Worm (Caenorhabditis elegans) whole organism, mixed stage, embryonic: ENCODE results near the gene algn-7.
"Not testable (repeated sequence)": the region's sequence is repeated elsewhere in the genome, so short reads cannot be mapped to it uniquely, and the experiment has no call there.

Source experiments
- M03D4.4 ChIP-seq: sonication (generic microtip); optimal IDR thresholded peaks from 2 replicates; lab custom pipeline; 2017; ENCODE audit warnings: mild to moderate bottlenecking, missing genetic modification characterization, missing compliant biosample characterization
- ceh-39 ChIP-seq: fragments of 150-350 bp; optimal IDR thresholded peaks from 2 replicates; lab custom pipeline; 2014; ENCODE audit warnings: missing biosample characterization, missing genetic modification characterization
- ceh-43 ChIP-seq: fragments of 200-800 bp; sonication (Bioruptor generic); optimal IDR thresholded peaks from 2 replicates; lab custom pipeline; 2018; ENCODE audit warnings: mild to moderate bottlenecking, missing genetic modification characterization, moderate library complexity, missing compliant biosample characterization
- ceh-83 ChIP-seq: fragments of 200-800 bp; sonication (Bioruptor generic); optimal IDR thresholded peaks from 2 replicates; lab custom pipeline; 2018; ENCODE audit warnings: mild to moderate bottlenecking, missing genetic modification characterization, missing compliant biosample characterization
- ces-1 ChIP-seq: fragments of 150-350 bp; optimal IDR thresholded peaks from 2 replicates; lab custom pipeline; 2014; ENCODE audit warnings: missing biosample characterization, missing genetic modification reagents, missing genetic modification characterization
- cnd-1 ChIP-seq: fragments of 200-800 bp; sonication (Bioruptor generic); optimal IDR thresholded peaks from 2 replicates; lab custom pipeline; 2018; ENCODE audit warnings: mild to moderate bottlenecking, missing genetic modification characterization, missing compliant biosample characterization
- elt-1 ChIP-seq: sonication (generic microtip); optimal IDR thresholded peaks from 2 replicates; lab custom pipeline; 2017; ENCODE audit warnings: missing genetic modification characterization, mild to moderate bottlenecking, missing compliant biosample characterization, antibody characterized with exemption, moderate library complexity, borderline replicate concordance; ENCODE audit not compliant: insufficient read depth
- elt-3 ChIP-seq: fragments of 150-350 bp; optimal IDR thresholded peaks from 2 replicates; lab custom pipeline; 2014; ENCODE audit warnings: missing biosample characterization, missing genetic modification characterization
- flh-1 ChIP-seq: fragments of 200-800 bp; sonication (Bioruptor generic); optimal IDR thresholded peaks from 2 replicates; lab custom pipeline; 2018; ENCODE audit warnings: mild to moderate bottlenecking, missing genetic modification characterization, moderate library complexity, missing compliant biosample characterization
- ham-2 ChIP-seq: fragments of 200-800 bp; sonication (Bioruptor generic); optimal IDR thresholded peaks from 2 replicates; lab custom pipeline; 2018; ENCODE audit warnings: mild to moderate bottlenecking, missing genetic modification characterization, missing compliant biosample characterization
- hlh-1 ChIP-seq: fragments of 150-350 bp; optimal IDR thresholded peaks from 2 replicates; lab custom pipeline; 2014; ENCODE audit warnings: missing biosample characterization, missing genetic modification reagents, missing genetic modification characterization
- lin-13 ChIP-seq: fragments of 150-350 bp; optimal IDR thresholded peaks from 2 replicates; lab custom pipeline; 2014; ENCODE audit warnings: missing biosample characterization, missing genetic modification characterization
- lin-32 ChIP-seq: fragments of 200-800 bp; sonication (Bioruptor generic); optimal IDR thresholded peaks from 2 replicates; lab custom pipeline; 2018; ENCODE audit warnings: mild to moderate bottlenecking, missing genetic modification characterization, missing compliant biosample characterization
- mep-1 ChIP-seq: fragments of 150-350 bp; optimal IDR thresholded peaks from 2 replicates; lab custom pipeline; 2017; ENCODE audit warnings: missing biosample characterization, missing genetic modification reagents, missing genetic modification characterization, inconsistent platforms
- mls-2 ChIP-seq: sonication (generic microtip); optimal IDR thresholded peaks from 2 replicates; lab custom pipeline; 2016; ENCODE audit warnings: mild to moderate bottlenecking, missing genetic modification characterization, moderate library complexity, missing compliant biosample characterization
- nhr-12 ChIP-seq: fragments of 150-350 bp; optimal IDR thresholded peaks from 2 replicates; lab custom pipeline; 2014; ENCODE audit warnings: missing biosample characterization, missing genetic modification characterization
- nhr-2 ChIP-seq: fragments of 150-350 bp; optimal IDR thresholded peaks from 2 replicates; lab custom pipeline; 2014; ENCODE audit warnings: missing biosample characterization, missing genetic modification characterization
- nhr-237 ChIP-seq: fragments of 150-350 bp; optimal IDR thresholded peaks from 2 replicates; lab custom pipeline; 2014; ENCODE audit warnings: missing biosample characterization, missing genetic modification characterization
- nhr-28 ChIP-seq: fragments of 150-350 bp; optimal IDR thresholded peaks from 2 replicates; lab custom pipeline; 2014; ENCODE audit warnings: missing biosample characterization, missing genetic modification characterization
- nhr-76 ChIP-seq: sonication (generic microtip); optimal IDR thresholded peaks from 2 replicates; lab custom pipeline; 2017; ENCODE audit warnings: missing biosample characterization, missing genetic modification characterization
- pha-4 ChIP-seq: fragments of 150-350 bp; optimal IDR thresholded peaks from 2 replicates; lab custom pipeline; 2018; ENCODE audit warnings: missing biosample characterization, missing genetic modification reagents, missing genetic modification characterization
- sem-2 ChIP-seq: fragments of 200-800 bp; sonication (Bioruptor generic); optimal IDR thresholded peaks from 2 replicates; lab custom pipeline; 2018; ENCODE audit warnings: mild to moderate bottlenecking, missing genetic modification characterization, missing compliant biosample characterization
- snpc-4 ChIP-seq: fragments of 150-350 bp; optimal IDR thresholded peaks from 2 replicates; lab custom pipeline; 2014; ENCODE audit warnings: missing biosample characterization, missing genetic modification characterization
- sptf-1 ChIP-seq: sonication (generic microtip); optimal IDR thresholded peaks from 2 replicates; lab custom pipeline; 2017; ENCODE audit warnings: mild to moderate bottlenecking, missing genetic modification characterization, moderate library complexity, missing compliant biosample characterization
- unc-120 ChIP-seq: sonication (generic microtip); optimal IDR thresholded peaks from 2 replicates; lab custom pipeline; 2017; ENCODE audit warnings: missing genetic modification characterization, missing compliant biosample characterization; ENCODE audit not compliant: poor library complexity, severe bottlenecking
- unc-39 ChIP-seq: fragments of 150-350 bp; optimal IDR thresholded peaks from 2 replicates; lab custom pipeline; 2014; ENCODE audit warnings: missing biosample characterization, missing genetic modification characterization
- unc-62 ChIP-seq: fragments of 150-350 bp; optimal IDR thresholded peaks from 2 replicates; lab custom pipeline; 2014; ENCODE audit warnings: missing biosample characterization, missing genetic modification reagents, missing genetic modification characterization
- zip-8 ChIP-seq: fragments of 150-350 bp; optimal IDR thresholded peaks from 2 replicates; lab custom pipeline; 2014; ENCODE audit warnings: missing biosample characterization, missing genetic modification characterization

algn-7 gene

DNA sequence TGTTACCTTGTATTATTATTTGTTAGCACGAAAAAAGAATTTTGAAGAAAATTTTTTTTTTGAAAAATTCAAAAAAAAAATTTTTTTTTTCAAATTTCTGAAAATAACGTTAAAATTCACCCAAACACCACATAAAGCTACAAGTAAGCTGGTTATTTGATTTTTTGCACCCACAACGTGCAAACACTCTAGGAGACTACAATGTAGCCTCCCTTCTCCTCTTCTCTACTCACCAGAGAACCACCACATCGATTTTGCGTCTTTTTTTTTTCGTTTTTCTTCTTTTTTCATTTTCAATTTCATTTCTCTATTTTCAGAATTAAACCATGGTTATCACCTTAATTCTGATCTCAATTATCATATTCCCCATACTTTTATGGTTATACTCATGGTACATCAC is 21.0 kb upstream of the algn-7 start, which contains the start of gene abhd-3.1:
abhd-3.1 (plus strand) TSS at position 318 of the 400 bp plus-strand sequence.
- TF ChIP-seq hlh-1 (no peak), nhr-237 (tag; lab: Kevin White, UChicago) (no peak), zip-8 (tag; lab: Kevin White, UChicago) (no peak), elt-1 (no peak), ces-1 (peak; percentile 0)

- TF ChIP-seq nhr-12 (no peak), cnd-1 (tag; lab: Kevin White, UChicago) (no peak), unc-62 (GFP tag; lab: Kevin White, UChicago) (no peak), ces-1 (no peak), nhr-28 (tag; lab: Kevin White, UChicago) (no peak), mls-2 (tag; lab: Kevin White, UChicago) (no peak), ham-2 (GFP tag; lab: Kevin White, UChicago) (no peak), nhr-76 (tag; lab: Kevin White, UChicago) (no peak), sem-2 (GFP tag; lab: Kevin White, UChicago) (no peak), nhr-2 (tag; lab: Kevin White, UChicago) (no peak), ceh-83 (GFP tag; lab: Kevin White, UChicago) (no peak), ceh-43 (GFP tag; lab: Kevin White, UChicago) (no peak), pha-4 (tag; lab: Kevin White, UChicago) (no peak), unc-120 (tag; lab: Kevin White, UChicago) (no peak), ceh-39 (no peak), zip-8 (tag; lab: Kevin White, UChicago) (no peak), elt-3 (tag; lab: Kevin White, UChicago) (no peak), flh-1 (GFP tag; lab: Kevin White, UChicago) (no peak), sptf-1 (tag; lab: Kevin White, UChicago) (no peak)
- TF ChIP-seq, all 35 proteins: peak for 0
These were observed 20.4 kb upstream of the algn-7 start for ce11 chrV:19954491-19954890.

DNA sequence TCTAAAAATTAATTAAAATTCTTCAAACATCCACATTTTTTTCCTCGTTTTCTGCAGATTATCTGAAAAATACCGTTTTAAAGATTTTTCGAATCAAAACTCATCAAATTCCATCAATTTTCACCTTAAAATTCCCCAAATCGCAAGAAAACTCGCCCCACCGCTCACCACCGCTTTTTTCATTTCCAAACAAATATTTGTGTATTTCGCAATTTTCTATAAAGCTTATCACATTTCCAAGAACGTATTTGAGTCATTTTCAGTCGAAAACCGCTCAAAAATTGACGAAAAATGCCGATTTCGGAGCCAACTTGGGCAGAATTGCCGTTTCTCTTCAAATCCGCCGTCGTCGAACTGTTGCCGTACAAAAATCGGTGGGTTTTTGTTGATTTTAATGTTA is 15.6 kb upstream of the algn-7 start, which contains the start of gene Y60A3A.8:
Y60A3A.8 (plus strand) TSS at position 258 of the 400 bp plus-strand sequence.
- TF ChIP-seq zip-8, snpc-4, nhr-237 (tag; lab: Kevin White, UChicago): not testable (repeated sequence)

- not testable (repeated sequence) for TF ChIP-seq unc-39, mls-2, mep-1 (tag; lab: Kevin White, UChicago)
These were observed 14.9 kb upstream of the algn-7 start, which contains the start of gene tmed-4 for ce11 chrV:19948993-19949392. Gene tmed-4, minus strand, starts transcription at chrV:19949093.

- TF ChIP-seq sem-2 (GFP tag; lab: Kevin White, UChicago), result no peak
- TF ChIP-seq ceh-39, result no peak
- TF ChIP-seq lin-13 (tag; lab: Kevin White, UChicago), result no peak
- no peak for TF ChIP-seq elt-1
- no peak for TF ChIP-seq M03D4.4
- no peak for TF ChIP-seq lin-32 (GFP tag; lab: Kevin White, UChicago)
- TF ChIP-seq sptf-1 (tag; lab: Kevin White, UChicago), result no peak
- TF ChIP-seq ceh-43 (GFP tag; lab: Kevin White, UChicago), result no peak
These were observed 12.4 kb upstream of the algn-7 start, which contains the start of gene dhs-24 for ce11 chrV:19946529-19946928. Gene dhs-24, minus strand, starts transcription at chrV:19946629.

- TF ChIP-seq nhr-12 (no peak), ceh-83 (GFP tag; lab: Kevin White, UChicago) (no peak), sem-2 (GFP tag; lab: Kevin White, UChicago) (no peak)
These were observed 2.8 kb upstream of the algn-7 start for ce11 chrV:19936945-19937344.

DNA sequence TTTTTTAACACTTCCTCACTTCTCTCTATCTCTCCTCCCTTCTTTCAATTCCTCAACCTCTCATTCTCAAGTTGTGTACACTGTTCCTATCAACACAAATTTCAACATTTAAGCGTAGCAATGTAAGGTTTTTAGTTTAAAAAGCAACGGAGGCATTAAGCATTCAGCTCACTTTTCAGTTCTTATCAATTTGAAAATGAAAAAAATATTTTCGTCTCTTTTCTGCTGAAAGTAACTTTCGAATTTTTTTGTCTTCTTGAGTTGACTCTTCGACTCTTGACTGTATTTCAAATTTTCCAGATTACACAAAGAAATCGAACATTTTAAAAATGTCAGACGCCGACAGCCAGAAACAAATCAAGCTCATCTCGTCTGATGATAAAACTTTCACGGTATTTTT is 10.2 kb downstream of the algn-7 start, which contains the start of gene skr-4:
skr-4 (plus strand) TSS at position 301 of the 400 bp plus-strand sequence.
- TF ChIP-seq zip-8 (tag; lab: Kevin White, UChicago) (no peak), mep-1 (tag; lab: Kevin White, UChicago) (no peak), cnd-1 (tag; lab: Kevin White, UChicago) (no peak)
- TF ChIP-seq, all 35 proteins: peak for 0
